Fruit fly (Drosophila melanogaster): ENCODE measurements around the gene CG31689.
A peak's percentile ranks its signal among the peaks of the same experiment; 100 is the strongest.

CG31689 gene

dm6 chr2L:2753789-2754436, 28.4 kb downstream of the CG31689 start (continued):
- no peak for TF ChIP-seq Bgb (GFP tag; IDR thresholded peaks at IDR 0.05; ENCODE audit: partially characterized antibody)
- peak; percentile 62 for TF ChIP-seq zen (tag; optimal IDR thresholded peaks at IDR 0.05)
- TF ChIP-seq CG14860 (GFP tag; IDR thresholded peaks at IDR 0.05; ENCODE audit: partially characterized antibody): no peak
- TF ChIP-seq D (optimal IDR thresholded peaks at IDR 0.05): no peak
- no peak for TF ChIP-seq D (GFP tag; optimal IDR thresholded peaks at IDR 0.05)
- TF ChIP-seq bbx (GFP tag; IDR thresholded peaks at IDR 0.05; ENCODE audit: partially characterized antibody): no peak
- no peak for TF ChIP-seq CG30431 (GFP tag; optimal IDR thresholded peaks at IDR 0.05)
- TF ChIP-seq CG9609 (GFP tag; optimal IDR thresholded peaks at IDR 0.05): no peak
- no peak for TF ChIP-seq CG4707 (GFP tag; optimal IDR thresholded peaks at IDR 0.05)
- TF ChIP-seq Trl (optimal IDR thresholded peaks at IDR 0.05): peak in 1 of 2 experiments; percentile 45
- TF ChIP-seq Trl (GFP tag; optimal IDR thresholded peaks at IDR 0.05): no peak
- no peak for TF ChIP-seq dmrt11E (tag; optimal IDR thresholded peaks at IDR 0.05)
- TF ChIP-seq zf30C (GFP tag; optimal IDR thresholded peaks at IDR 0.05): no peak
- TF ChIP-seq Hr78 (GFP tag; optimal IDR thresholded peaks at IDR 0.05): peak in 1 of 2 experiments; percentile 25
- TF ChIP-seq dm (GFP tag; optimal IDR thresholded peaks at IDR 0.05): no peak
- TF ChIP-seq CG2199 (GFP tag; IDR thresholded peaks at IDR 0.05): no peak
- TF ChIP-seq grn (GFP tag; optimal IDR thresholded peaks at IDR 0.05): peak; percentile 45
- TF ChIP-seq Nf-YB (GFP tag; optimal IDR thresholded peaks at IDR 0.05): no peak
- no peak for TF ChIP-seq ap (GFP tag; IDR thresholded peaks at IDR 0.05)

- TF ChIP-seq CG1233 (GFP tag; optimal IDR thresholded peaks at IDR 0.05) (peak; percentile 83), ab (GFP tag; optimal IDR thresholded peaks at IDR 0.05) (no peak), CG9797 (GFP tag; optimal IDR thresholded peaks at IDR 0.05) (no peak), Bgb (GFP tag; IDR thresholded peaks at IDR 0.05; ENCODE audit: partially characterized antibody) (no peak), abd-A (tag; optimal IDR thresholded peaks at IDR 0.05) (peak; percentile 82), CG6791 (GFP tag; IDR thresholded peaks at IDR 0.05; ENCODE audit: partially characterized antibody) (no peak), CG13894 (tag; optimal IDR thresholded peaks at IDR 0.05) (peak; percentile 82), CG2875 (GFP tag; optimal IDR thresholded peaks at IDR 0.05) (peak; percentile 76), CG7987 (GFP tag; optimal IDR thresholded peaks at IDR 0.05) (peak; percentile 75), CG11456 (GFP tag; IDR thresholded peaks at IDR 0.05) (no peak), HLH54F (GFP tag; optimal IDR thresholded peaks at IDR 0.05) (peak; percentile 76), CG12769 (tag; optimal IDR thresholded peaks at IDR 0.05) (peak; percentile 62), h (optimal IDR thresholded peaks at IDR 0.05) (no peak), Mrtf (GFP tag; IDR thresholded peaks at IDR 0.05) (no peak), CG3847 (GFP tag; IDR thresholded peaks at IDR 0.05) (no peak), MESR4 (GFP tag; optimal IDR thresholded peaks at IDR 0.05) (no peak), Dbx (GFP tag; IDR thresholded peaks at IDR 0.05) (no peak), GATAe (GFP tag; conservative IDR thresholded peaks at IDR 0.05) (no peak), CG2199 (GFP tag; IDR thresholded peaks at IDR 0.05) (no peak), disco-r (GFP tag; optimal IDR thresholded peaks at IDR 0.05) (peak; percentile 74), CG3065 (GFP tag; optimal IDR thresholded peaks at IDR 0.05) (no peak), tio (GFP tag; optimal IDR thresholded peaks at IDR 0.05) (peak; percentile 59), Ssrp (tag; optimal IDR thresholded peaks at IDR 0.05) (peak; percentile 76), HLH3B (GFP tag; IDR thresholded peaks at IDR 0.05) (no peak), CG10321 (GFP tag; IDR thresholded peaks at IDR 0.05) (no peak), Asciz (GFP tag; optimal IDR thresholded peaks at IDR 0.05) (peak; percentile 76), CG11093 (GFP tag; IDR thresholded peaks at IDR 0.05) (no peak), sens (GFP tag) (peak; percentile 94), CG43689 (GFP tag; IDR thresholded peaks at IDR 0.05) (no peak), CG18262 (tag; optimal IDR thresholded peaks at IDR 0.05) (peak; percentile 89), odd (GFP tag; optimal IDR thresholded peaks at IDR 0.05) (peak; percentile 81), fru (optimal IDR thresholded peaks at IDR 0.05) (no peak)
Measured at dm6 chr2L:2754437-2755322, 29.2 kb downstream of the CG31689 start.

Data from whole organism, embryonic.